Worm (Caenorhabditis elegans) whole organism, L2 larva: Measurements from ENCODE around the gene T15B7.14.

Experiments used
- aly-2 ChIP-seq: fragments of 150-350 bp; optimal IDR thresholded peaks from 2 replicates; lab custom pipeline; 2014; ENCODE audit warnings: missing biosample characterization, missing genetic modification characterization
- lsy-2 ChIP-seq, 2 experiments: fragments of 150-350 bp in 1 of 2; sonication (generic microtip) in 1 of 2; optimal IDR thresholded peaks; 2 replicates each; lab custom pipeline; 2014 to 2017; ENCODE audit warnings: missing biosample characterization in 2 of 2, missing genetic modification characterization in 2 of 2
- nhr-25 ChIP-seq: fragments of 150-350 bp; sonication (generic microtip); optimal IDR thresholded peaks from 3 replicates; lab custom pipeline; 2014; ENCODE audit warnings: missing biosample characterization, missing genetic modification characterization
- skn-1 ChIP-seq: sonication (generic microtip); optimal IDR thresholded peaks from 2 replicates; lab custom pipeline; 2017; ENCODE audit warnings: missing biosample characterization, missing genetic modification characterization
- ztf-11 ChIP-seq: sonication (generic microtip); optimal IDR thresholded peaks from 2 replicates; lab custom pipeline; 2017; ENCODE audit warnings: missing biosample characterization, missing genetic modification characterization

DNA sequence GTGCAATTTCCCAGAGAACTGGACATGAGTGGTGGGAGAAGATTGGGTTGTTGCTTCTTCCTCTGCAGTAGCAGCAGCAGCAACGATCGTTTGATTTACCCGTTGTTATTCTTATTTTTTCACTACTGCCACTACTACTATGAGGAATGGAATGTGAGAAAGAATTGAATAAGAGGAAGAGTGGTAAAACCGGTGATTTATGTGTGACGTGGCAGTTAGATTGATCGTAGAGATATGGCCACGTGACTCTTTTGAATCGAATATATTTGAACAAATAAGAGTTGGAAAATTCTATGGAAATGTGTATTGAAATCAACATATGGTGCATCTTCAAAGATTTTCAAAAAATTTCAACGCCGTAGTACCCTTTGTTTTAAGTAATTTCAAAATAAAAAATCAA, 38.9 kb downstream of the T15B7.14 start:
- no peak for TF ChIP-seq aly-2 (tag; lab: Kevin White, UChicago)
- TF ChIP-seq ztf-11 (tag; lab: Kevin White, UChicago) = no peak
- TF ChIP-seq skn-1 (tag; lab: Kevin White, UChicago) = no peak
- no peak for TF ChIP-seq nhr-25 (tag; lab: Kevin White, UChicago)
- TF ChIP-seq lsy-2 (tag; optimal IDR thresholded peaks at IDR 0.05; lab: Kevin White, UChicago) = no peak
